Fruit fly (Drosophila melanogaster) whole organism, embryonic: ENCODE measurements around the gene CG31100.

ENCODE experiments used
- CG10267 ChIP-seq: fragments of 200-800 bp; sonication (Bioruptor generic); optimal IDR thresholded peaks from 2 replicates; lab custom pipeline; 2018; ENCODE audit warnings: missing biosample characterization, mild to moderate bottlenecking, missing genetic modification characterization, moderate library complexity
- CG11504 ChIP-seq: fragments of 200-800 bp; sonication (Bioruptor generic); optimal IDR thresholded peaks from 3 replicates; lab custom pipeline; 2019; ENCODE audit warnings: missing biosample characterization, mild to moderate bottlenecking, missing genetic modification characterization, moderate library complexity
- CG12299 ChIP-seq: fragments of 200-800 bp; sonication (Bioruptor generic); optimal IDR thresholded peaks from 2 replicates; lab custom pipeline; 2018; ENCODE audit warnings: missing biosample characterization, mild to moderate bottlenecking, missing genetic modification characterization
- CG12391 ChIP-seq: fragments of 200-800 bp; sonication (Bioruptor generic); optimal IDR thresholded peaks from 3 replicates; lab custom pipeline; 2018; ENCODE audit warnings: missing biosample characterization, mild to moderate bottlenecking, missing genetic modification characterization, moderate library complexity
- CG3065 ChIP-seq: fragments of 200-800 bp; sonication (Bioruptor generic); optimal IDR thresholded peaks from 2 replicates; lab custom pipeline; 2016; ENCODE audit warnings: missing biosample characterization, missing genetic modification characterization
- CG31224 ChIP-seq: fragments of 200-800 bp; sonication (Bioruptor generic); IDR thresholded peaks from 2 replicates; pipeline ENCODE4 v1.3.6; 2022; ENCODE audit warnings: missing biosample characterization, missing genetic modification characterization
- CG3995 ChIP-seq: fragments of 200-800 bp; sonication (Bioruptor generic); optimal IDR thresholded peaks from 3 replicates; lab custom pipeline; 2016; ENCODE audit warnings: missing biosample characterization, missing genetic modification characterization
- CG4282 ChIP-seq: fragments of 200-800 bp; sonication (Bioruptor generic); optimal IDR thresholded peaks from 2 replicates; lab custom pipeline; 2016; ENCODE audit warnings: missing biosample characterization, missing genetic modification characterization
- CG4424 ChIP-seq: fragments of 200-800 bp; sonication (Bioruptor generic); optimal IDR thresholded peaks from 3 replicates; lab custom pipeline; 2016; ENCODE audit warnings: missing biosample characterization, missing genetic modification characterization
- CG4730 ChIP-seq: fragments of 200-800 bp; sonication (Bioruptor generic); IDR thresholded peaks from 2 replicates; pipeline ENCODE4 v1.3.6; 2022; ENCODE audit warnings: missing biosample characterization, missing genetic modification characterization
- CG4820 ChIP-seq: fragments of 200-800 bp; sonication (Bioruptor generic); optimal IDR thresholded peaks from 3 replicates; lab custom pipeline; 2016; ENCODE audit warnings: missing biosample characterization, missing genetic modification characterization
- CG4854 ChIP-seq: fragments of 200-800 bp; sonication (Bioruptor generic); optimal IDR thresholded peaks from 2 replicates; lab custom pipeline; 2016; ENCODE audit warnings: missing biosample characterization, missing genetic modification characterization, inconsistent platforms
- CG6689 ChIP-seq: fragments of 200-800 bp; sonication (Bioruptor generic); IDR thresholded peaks from 2 replicates; pipeline ENCODE4 v1.3.6; 2022; ENCODE audit warnings: missing biosample characterization, missing genetic modification characterization
- CG6791 ChIP-seq: fragments of 200-800 bp; sonication (Bioruptor generic); IDR thresholded peaks from 3 replicates; pipeline ENCODE4 v1.3.6; 2022; ENCODE audit warnings: missing biosample characterization, missing genetic modification characterization; ENCODE audit not compliant: partially characterized antibody
- CG7745 ChIP-seq: fragments of 200-800 bp; sonication (Bioruptor generic); optimal IDR thresholded peaks from 2 replicates; lab custom pipeline; 2018; ENCODE audit warnings: missing biosample characterization, mild to moderate bottlenecking, missing genetic modification characterization, moderate library complexity
- CG8924 ChIP-seq: fragments of 200-800 bp; optimal IDR thresholded peaks from 3 replicates; lab custom pipeline; 2019; ENCODE audit warnings: missing biosample characterization, mild to moderate bottlenecking, missing genetic modification characterization, moderate library complexity
- CHES-1-like ChIP-seq: fragments of 200-800 bp; sonication (Bioruptor generic); optimal IDR thresholded peaks from 2 replicates; lab custom pipeline; 2016; ENCODE audit warnings: missing biosample characterization, missing genetic modification characterization
- Camta ChIP-seq: fragments of 200-800 bp; sonication (Bioruptor generic); optimal IDR thresholded peaks from 2 replicates; lab custom pipeline; 2016; ENCODE audit warnings: missing biosample characterization, missing genetic modification characterization
- CrebB ChIP-seq: fragments of 200-800 bp; sonication (Bioruptor generic); optimal IDR thresholded peaks from 3 replicates; lab custom pipeline; 2018; ENCODE audit warnings: missing biosample characterization, mild to moderate bottlenecking, missing genetic modification characterization
- D19A ChIP-seq: fragments of 200-800 bp; optimal IDR thresholded peaks from 3 replicates; lab custom pipeline; 2019; ENCODE audit warnings: missing biosample characterization, mild to moderate bottlenecking, missing genetic modification characterization, moderate library complexity
- Deaf1 ChIP-seq: fragments of 200-800 bp; optimal IDR thresholded peaks from 3 replicates; lab custom pipeline; 2019; ENCODE audit warnings: missing biosample characterization, mild to moderate bottlenecking, missing genetic modification characterization, moderate library complexity
- E2f1 ChIP-seq: fragments of 200-800 bp; sonication (Bioruptor generic); IDR thresholded peaks from 2 replicates; pipeline ENCODE4 v1.3.6; 2022; ENCODE audit warnings: missing biosample characterization, missing genetic modification characterization
- Eip74EF ChIP-seq, 2 experiments: fragments of 200-800 bp in 1 of 2; fragments of >200 bp in 1 of 2; sonication (Bioruptor generic) in 1 of 2; optimal IDR thresholded peaks; 2 replicates each; lab custom pipeline; 2017 to 2019; ENCODE audit warnings: missing biosample characterization in 2 of 2, missing genetic modification characterization in 2 of 2, mild to moderate bottlenecking in 1 of 2, moderate library complexity in 1 of 2
- Fer3 ChIP-seq: fragments of 200-800 bp; sonication (Bioruptor generic); optimal IDR thresholded peaks from 2 replicates; lab custom pipeline; 2018; ENCODE audit warnings: missing biosample characterization, mild to moderate bottlenecking, missing genetic modification characterization, moderate library complexity
- Lhr ChIP-seq: fragments of 200-800 bp; sonication (Bioruptor generic); optimal IDR thresholded peaks from 3 replicates; lab custom pipeline; 2017; ENCODE audit warnings: mild to moderate bottlenecking, missing biosample characterization, missing genetic modification reagents, missing genetic modification characterization
- Meics ChIP-seq: fragments of 200-800 bp; sonication (Bioruptor generic); optimal IDR thresholded peaks from 2 replicates; lab custom pipeline; 2017; ENCODE audit warnings: missing biosample characterization, mild to moderate bottlenecking, missing genetic modification characterization
- NC2α ChIP-seq: fragments of 200-800 bp; sonication (Bioruptor generic); optimal IDR thresholded peaks from 2 replicates; lab custom pipeline; 2016; ENCODE audit warnings: missing biosample characterization, missing genetic modification characterization
- Oli ChIP-seq: fragments of 200-800 bp; sonication (Bioruptor generic); optimal IDR thresholded peaks from 2 replicates; lab custom pipeline; 2018; ENCODE audit warnings: missing biosample characterization, mild to moderate bottlenecking, missing genetic modification characterization, moderate library complexity
- Opbp ChIP-seq: fragments of 200-800 bp; sonication (Bioruptor generic); IDR thresholded peaks from 3 replicates; pipeline ENCODE4 v1.3.6; 2022; ENCODE audit warnings: missing biosample characterization, missing genetic modification characterization; ENCODE audit not compliant: partially characterized antibody
- Xrp1 ChIP-seq: fragments of 200-800 bp; sonication (Bioruptor generic); IDR thresholded peaks from 2 replicates; pipeline ENCODE4 v1.3.6; 2022; ENCODE audit warnings: missing biosample characterization, missing genetic modification characterization
- bowl ChIP-seq: fragments of 200-800 bp; sonication (Bioruptor generic); IDR thresholded peaks from 2 replicates; pipeline ENCODE4 v1.3.6; 2022; ENCODE audit warnings: missing biosample characterization, missing genetic modification characterization
- hb ChIP-seq: fragments of 200-800 bp; sonication (Bioruptor generic); IDR thresholded peaks from 3 replicates; pipeline ENCODE4 v1.3.6; 2022; ENCODE audit warnings: missing biosample characterization, missing genetic modification characterization; ENCODE audit not compliant: partially characterized antibody
- insv ChIP-seq, 2 experiments: fragments of 200-800 bp; sonication (Bioruptor generic); optimal IDR thresholded peaks; 3 replicates each; lab custom pipeline; 2016 to 2018; ENCODE audit warnings: missing biosample characterization in 2 of 2, missing genetic modification characterization in 2 of 2
- lilli ChIP-seq: fragments of 200-800 bp; sonication (Bioruptor generic); optimal IDR thresholded peaks from 3 replicates; lab custom pipeline; 2016; ENCODE audit warnings: missing biosample characterization, missing genetic modification characterization
- nerfin-2 ChIP-seq: fragments of 200-800 bp; sonication (Bioruptor generic); IDR thresholded peaks from 2 replicates; pipeline ENCODE4 v1.3.6; 2022; ENCODE audit warnings: missing biosample characterization, missing genetic modification characterization; ENCODE audit not compliant: partially characterized antibody
- pfk ChIP-seq: fragments of 200-800 bp; sonication (Bioruptor generic); optimal IDR thresholded peaks from 2 replicates; lab custom pipeline; 2018; ENCODE audit warnings: missing biosample characterization, mild to moderate bottlenecking, missing genetic modification characterization, moderate library complexity
- pita ChIP-seq: fragments of 200-800 bp; sonication (Bioruptor generic); optimal IDR thresholded peaks from 2 replicates; lab custom pipeline; 2017; ENCODE audit warnings: missing biosample characterization, mild to moderate bottlenecking, missing genetic modification characterization
- pzg ChIP-seq: fragments of 200-800 bp; sonication (Bioruptor generic); optimal IDR thresholded peaks from 3 replicates; lab custom pipeline; 2018; ENCODE audit warnings: missing biosample characterization, mild to moderate bottlenecking, missing genetic modification characterization, moderate library complexity
- rib ChIP-seq: fragments of 200-800 bp; sonication (Bioruptor generic); IDR thresholded peaks from 2 replicates; pipeline ENCODE4 v1.3.6; 2022; ENCODE audit warnings: missing biosample characterization, missing genetic modification characterization
- ro ChIP-seq: fragments of 200-800 bp; sonication (Bioruptor generic); IDR thresholded peaks from 2 replicates; pipeline ENCODE4 v1.3.6; 2022; ENCODE audit warnings: missing biosample characterization, missing genetic modification characterization
- sna ChIP-seq: fragments of 200-800 bp; sonication (Bioruptor generic); IDR thresholded peaks from 2 replicates; pipeline ENCODE4 v1.3.6; 2022; ENCODE audit warnings: missing biosample characterization, missing genetic modification characterization; ENCODE audit not compliant: partially characterized antibody
- tgo ChIP-seq: fragments of 200-800 bp; sonication (Bioruptor generic); IDR thresholded peaks from 3 replicates; pipeline ENCODE4 v1.3.6; 2022; ENCODE audit warnings: missing biosample characterization, missing genetic modification characterization
- toy ChIP-seq: fragments of 200-800 bp; sonication (Bioruptor generic); IDR thresholded peaks from 2 replicates; pipeline ENCODE4 v1.3.6; 2022; ENCODE audit warnings: missing biosample characterization, missing genetic modification characterization
- vnd ChIP-seq: fragments of 200-800 bp; sonication (Bioruptor generic); IDR thresholded peaks from 3 replicates; pipeline ENCODE4 v1.3.6; 2022; ENCODE audit warnings: missing biosample characterization, missing genetic modification characterization; ENCODE audit not compliant: partially characterized antibody
- vvl ChIP-seq: fragments of 200-800 bp; sonication (Bioruptor generic); IDR thresholded peaks from 2 replicates; pipeline ENCODE4 v1.3.6; 2022; ENCODE audit warnings: missing biosample characterization, missing genetic modification characterization

Gene CG31100

DNA sequence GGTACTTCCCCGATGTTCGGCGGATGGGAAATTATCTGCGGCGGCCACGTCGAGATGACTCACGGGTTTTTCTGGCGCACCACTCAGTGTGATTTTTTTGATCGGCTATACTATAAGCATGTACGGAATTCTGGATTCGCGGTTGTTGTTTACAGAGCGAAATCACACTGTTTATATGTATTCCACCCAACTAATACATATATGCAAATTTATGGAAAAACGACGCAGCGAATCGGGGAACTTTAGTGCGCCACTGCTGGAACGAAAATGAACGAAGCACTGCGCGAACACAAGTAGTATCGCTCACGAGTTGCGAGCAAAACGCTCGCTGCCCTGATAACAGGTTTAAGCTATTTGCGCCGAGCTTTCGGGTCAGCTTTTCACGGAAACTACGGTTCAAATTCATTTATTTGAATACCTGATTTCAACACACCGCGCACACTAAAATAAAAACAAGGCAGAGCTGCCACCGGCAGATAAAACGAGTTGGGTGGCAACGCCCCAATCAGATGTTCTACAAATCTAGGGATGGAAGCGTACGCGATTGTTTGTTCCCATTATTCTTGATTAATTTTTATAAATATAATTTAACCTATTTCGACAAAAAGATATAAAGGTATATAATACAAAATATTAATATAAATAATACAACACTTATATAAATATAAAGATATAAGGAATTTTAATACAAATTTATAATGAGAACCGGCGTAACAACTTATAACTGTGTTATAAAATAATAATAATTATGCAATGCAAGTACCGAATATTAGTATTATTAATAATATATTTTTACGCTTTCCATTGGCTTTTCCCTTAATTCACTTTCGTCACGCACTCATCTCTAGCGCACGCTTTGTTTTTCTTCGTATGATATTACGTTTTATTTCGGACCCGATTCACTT lies 44.4 kb upstream of the CG31100 start, which contains the start of gene Rel (continued):
- TF ChIP-seq hb (GFP tag; lab: Robert Waterston, UW): no peak
- no peak for TF ChIP-seq nerfin-2 (GFP tag; lab: Robert Waterston, UW)
- peak; percentile 78 for TF ChIP-seq Meics (GFP tag; lab: Kevin White, UChicago)
- TF ChIP-seq CG31224 (GFP tag; lab: Robert Waterston, UW): no peak
- no peak for TF ChIP-seq bowl (GFP tag; lab: Robert Waterston, UW)
- TF ChIP-seq D19A (tag; lab: Kevin White, UChicago): peak; percentile 73
- no peak for TF ChIP-seq Opbp
- no peak for TF ChIP-seq NC2α (GFP tag; lab: Kevin White, UChicago)
- TF ChIP-seq vnd: no peak
- no peak for TF ChIP-seq Xrp1 (GFP tag; lab: Robert Waterston, UW)
- no peak for TF ChIP-seq E2f1 (GFP tag; lab: Robert Waterston, UW)
- TF ChIP-seq Deaf1: peak; percentile 98
- peak; percentile 67 for TF ChIP-seq CrebB (tag; lab: Kevin White, UChicago)
- peak in 1 of 2 experiments; percentile 35 for TF ChIP-seq insv (GFP tag; optimal IDR thresholded peaks at IDR 0.05; lab: Kevin White, UChicago)
- TF ChIP-seq CG12299 (tag; lab: Kevin White, UChicago): peak; percentile 54
- TF ChIP-seq Eip74EF (GFP tag; optimal IDR thresholded peaks at IDR 0.05; lab: Kevin White, UChicago): peak in 1 of 2 experiments; percentile 24
- TF ChIP-seq lilli (GFP tag; lab: Kevin White, UChicago): peak; percentile 55
- no peak for TF ChIP-seq CG6689 (GFP tag; lab: Robert Waterston, UW)
- no peak for TF ChIP-seq vvl
- TF ChIP-seq CG6791 (GFP tag; lab: Robert Waterston, UW): no peak
- TF ChIP-seq CG3995 (GFP tag; lab: Kevin White, UChicago): peak; percentile 54
- peak; percentile 69 for TF ChIP-seq Oli (tag; lab: Kevin White, UChicago)
- peak; percentile 42 for TF ChIP-seq CG4820
- TF ChIP-seq ro (GFP tag; lab: Robert Waterston, UW): no peak
- TF ChIP-seq pzg (GFP tag; lab: Kevin White, UChicago): peak; percentile 67
- TF ChIP-seq rib (GFP tag; lab: Robert Waterston, UW): no peak
- TF ChIP-seq Fer3 (tag; lab: Kevin White, UChicago): peak; percentile 52
- peak; percentile 50 for TF ChIP-seq CG4424 (GFP tag; lab: Kevin White, UChicago)
- peak; percentile 82 for TF ChIP-seq CG11504
- TF ChIP-seq CG3065 (GFP tag; lab: Kevin White, UChicago): no peak
- no peak for TF ChIP-seq CG4282 (GFP tag; lab: Kevin White, UChicago)
- TF ChIP-seq CHES-1-like: peak; percentile 41
- no peak for TF ChIP-seq CG7745 (tag; lab: Kevin White, UChicago)
- TF ChIP-seq toy (GFP tag; lab: Robert Waterston, UW): no peak
- no peak for TF ChIP-seq CG4730 (GFP tag; lab: Robert Waterston, UW)
- TF ChIP-seq tgo (GFP tag; lab: Robert Waterston, UW): no peak
- TF ChIP-seq CG12391: peak; percentile 89
- TF ChIP-seq pita: no peak
- peak; percentile 74 for TF ChIP-seq CG10267 (tag; lab: Kevin White, UChicago)
- no peak for TF ChIP-seq CG4854 (GFP tag; lab: Kevin White, UChicago)
- peak; percentile 69 for TF ChIP-seq pfk (GFP tag; lab: Kevin White, UChicago)
- no peak for TF ChIP-seq Camta (GFP tag; lab: Kevin White, UChicago)
- no peak for TF ChIP-seq sna
- no peak for TF ChIP-seq Lhr (GFP tag; lab: Kevin White, UChicago)
- TF ChIP-seq CG8924 (tag; lab: Kevin White, UChicago): peak; percentile 87
